Fruit fly (Drosophila melanogaster): Measurements from ENCODE around the gene Sap-r.

DNA sequence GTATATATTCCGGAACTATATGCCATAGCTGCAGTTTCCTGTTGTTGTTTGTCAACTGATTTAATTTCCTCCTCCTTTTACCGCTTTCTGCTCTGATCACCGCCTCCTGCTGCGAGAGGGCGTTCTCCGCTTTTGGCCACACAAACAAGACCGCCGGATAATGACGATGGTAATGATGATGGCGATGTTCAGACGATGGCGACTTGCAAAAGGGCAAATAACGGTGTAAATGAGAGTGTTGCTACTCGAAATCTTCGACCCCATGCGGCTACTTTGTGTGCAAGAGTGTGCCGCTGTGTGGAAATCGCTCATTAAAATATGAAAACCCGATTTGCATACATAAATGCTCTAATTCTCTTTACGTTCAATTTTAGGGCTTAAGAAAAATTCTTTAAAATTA is 23.0 kb downstream of the Sap-r start:
- TF ChIP-seq br (GFP tag; optimal IDR thresholded peaks at IDR 0.05) (no peak), sv (GFP tag; optimal IDR thresholded peaks at IDR 0.05) (no peak)

Measured in whole organism, wandering third instar larva.